Fruit fly (Drosophila melanogaster) S2 (cell line): Measurements from ENCODE around the gene Samuel.

Experiments used
- CG8478 ChIP-seq: fragments of >200 bp; optimal IDR thresholded peaks from 2 replicates; lab custom pipeline; 2018
- CTCF ChIP-seq, 2 experiments: fragments of >200 bp; optimal IDR thresholded peaks; 2 replicates each; lab custom pipeline; 2018

DNA sequence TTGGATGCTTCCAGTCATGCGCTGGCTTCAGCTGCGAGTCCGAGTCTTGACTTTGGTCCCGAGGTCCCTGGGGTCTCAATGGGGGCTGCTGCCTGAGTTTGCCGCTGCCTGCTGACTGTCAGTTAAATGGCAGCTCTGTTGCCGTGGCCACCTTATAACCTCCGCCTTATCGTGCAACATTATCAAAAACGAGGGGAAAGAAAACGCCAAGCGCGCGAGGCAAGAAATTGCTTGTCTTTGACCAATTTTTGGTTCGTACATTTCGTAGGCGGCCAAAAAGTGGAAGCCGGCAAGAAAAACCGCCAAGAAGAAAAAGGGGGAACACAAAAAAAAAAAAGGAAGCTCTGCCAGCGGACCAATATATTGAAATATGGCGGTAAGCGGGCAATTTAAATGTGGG, 42.9 kb downstream of the Samuel start:
- no peak for TF ChIP-seq CG8478 (lab: Kevin White, UChicago)
- no peak for TF ChIP-seq CTCF (optimal IDR thresholded peaks at IDR 0.05; lab: Kevin White, UChicago)
